Fruit fly (Drosophila melanogaster): ENCODE data around the gene ATPsynE.
A peak's percentile ranks its signal among the peaks of the same experiment; 100 is the strongest.

ATPsynE gene

dm6 chr3R:14353733-14354152 lies 27.0 kb downstream of the ATPsynE start:
- 0 out of 2 replicates have a peak, but pooled peaks have one; percentile 38 for TF ChIP-seq CG14014 (GFP tag; IDR thresholded peaks at IDR 0.05)
- peak; percentile 66; the same call in 2 of the 3 replicates for TF ChIP-seq Dbx (GFP tag; IDR thresholded peaks at IDR 0.05)
- no peak for TF ChIP-seq CG1832 (GFP tag; optimal IDR thresholded peaks at IDR 0.05)
- no peak for TF ChIP-seq cad (GFP tag; optimal IDR thresholded peaks at IDR 0.05)
- TF ChIP-seq CG12236 (GFP tag; optimal IDR thresholded peaks at IDR 0.05): no peak
- TF ChIP-seq MESR4 (GFP tag; optimal IDR thresholded peaks at IDR 0.05): no peak
- peak; percentile 32 for TF ChIP-seq CG12299 (tag; optimal IDR thresholded peaks at IDR 0.05)
- TF ChIP-seq danr (GFP tag; IDR thresholded peaks at IDR 0.05): peak; percentile 68; the same call in 1 of the 2 replicates
- peak; percentile 37; the same call in 1 of the 2 replicates for TF ChIP-seq ssp (GFP tag; IDR thresholded peaks at IDR 0.05)
- peak; percentile 70 for TF ChIP-seq Fer3 (tag; optimal IDR thresholded peaks at IDR 0.05)
- TF ChIP-seq cas (GFP tag; IDR thresholded peaks at IDR 0.05): no peak
- TF ChIP-seq CG7839 (tag; optimal IDR thresholded peaks at IDR 0.05): peak; percentile 83
- no peak for TF ChIP-seq ab (GFP tag; optimal IDR thresholded peaks at IDR 0.05)
- no peak for TF ChIP-seq maf-S (GFP tag; optimal IDR thresholded peaks at IDR 0.05)
- TF ChIP-seq ap (GFP tag; IDR thresholded peaks at IDR 0.05): peak; percentile 36; the same call in 1 of the 2 replicates
- TF ChIP-seq CG4404 (GFP tag; IDR thresholded peaks at IDR 0.05): peak; percentile 47
- peak; percentile 67 for TF ChIP-seq CG18619 (GFP tag; optimal IDR thresholded peaks at IDR 0.05)
- no peak for TF ChIP-seq Doc2 (GFP tag; IDR thresholded peaks at IDR 0.05)
- peak; percentile 63 for TF ChIP-seq org-1 (GFP tag; optimal IDR thresholded peaks at IDR 0.05)
- no peak for TF ChIP-seq unc-4 (GFP tag; IDR thresholded peaks at IDR 0.05; ENCODE audit: partially characterized antibody)
- no peak for TF ChIP-seq Dip3 (GFP tag; optimal IDR thresholded peaks at IDR 0.05)
- TF ChIP-seq HmgD (GFP tag; optimal IDR thresholded peaks at IDR 0.05): no peak
- TF ChIP-seq CG32532 (GFP tag; IDR thresholded peaks at IDR 0.05): peak; percentile 69
- TF ChIP-seq CG16779 (GFP tag; IDR thresholded peaks at IDR 0.05): no peak
- peak; percentile 56 for TF ChIP-seq CG10543 (GFP tag; optimal IDR thresholded peaks at IDR 0.05)
- no peak for TF ChIP-seq pum (GFP tag; optimal IDR thresholded peaks at IDR 0.05)
- no peak for TF ChIP-seq Neu2 (GFP tag; optimal IDR thresholded peaks at IDR 0.05; ENCODE audit: borderline replicate concordance)
- no peak for TF ChIP-seq z (GFP tag; IDR thresholded peaks at IDR 0.05)
- peak; percentile 39 for TF ChIP-seq ewg (GFP tag; optimal IDR thresholded peaks at IDR 0.05)
- TF ChIP-seq CG8089 (GFP tag; optimal IDR thresholded peaks at IDR 0.05): no peak
- TF ChIP-seq dimm (GFP tag; IDR thresholded peaks at IDR 0.05): 0 out of 2 replicates have a peak, but pooled peaks have one; percentile 5
- TF ChIP-seq NFAT (GFP tag; IDR thresholded peaks at IDR 0.05): no peak
- no peak for TF ChIP-seq CG17568 (GFP tag; optimal IDR thresholded peaks at IDR 0.05)
- TF ChIP-seq HLH54F (GFP tag; optimal IDR thresholded peaks at IDR 0.05): no peak
- TF ChIP-seq CG32767 (GFP tag; IDR thresholded peaks at IDR 0.05): no peak
- no peak for TF ChIP-seq CG8944 (GFP tag; optimal IDR thresholded peaks at IDR 0.05)
- no peak for TF ChIP-seq Tbp (GFP tag; optimal IDR thresholded peaks at IDR 0.05)
- TF ChIP-seq jigr1 (GFP tag; IDR thresholded peaks at IDR 0.05): 0 out of 3 replicates have a peak, but pooled peaks have one; percentile 28
- no peak for TF ChIP-seq NC2β (GFP tag; optimal IDR thresholded peaks at IDR 0.05)
- no peak for TF ChIP-seq CG11560 (tag; IDR thresholded peaks at IDR 0.05)
- no peak for TF ChIP-seq CG4282 (GFP tag; optimal IDR thresholded peaks at IDR 0.05)
- no peak for TF ChIP-seq ems (GFP tag; optimal IDR thresholded peaks at IDR 0.05)
- TF ChIP-seq corto (GFP tag; optimal IDR thresholded peaks at IDR 0.05): peak; percentile 25
- no peak for TF ChIP-seq pfk (GFP tag; optimal IDR thresholded peaks at IDR 0.05)
- TF ChIP-seq Blimp-1 (GFP tag; optimal IDR thresholded peaks at IDR 0.05): peak; percentile 81
- TF ChIP-seq aop (GFP tag; IDR thresholded peaks at IDR 0.05): no peak
- TF ChIP-seq pros (GFP tag; optimal IDR thresholded peaks at IDR 0.05): no peak
- peak; percentile 30; the same call in 1 of the 3 replicates for TF ChIP-seq H15 (GFP tag; IDR thresholded peaks at IDR 0.05)
- TF ChIP-seq so (GFP tag; IDR thresholded peaks at IDR 0.05): 0 out of 3 replicates have a peak, but pooled peaks have one; percentile 58
- no peak for TF ChIP-seq pho (GFP tag; optimal IDR thresholded peaks at IDR 0.05)
- no peak; the same call in 2 of the 3 replicates for TF ChIP-seq zfh1 (GFP tag; IDR thresholded peaks at IDR 0.05)
- peak; percentile 72 for TF ChIP-seq CG8388 (GFP tag; optimal IDR thresholded peaks at IDR 0.05)
